Fruit fly (Drosophila melanogaster): ENCODE measurements around the gene CG34447.

The CG34447 gene

dm6 chr2L:2375655-2376417 is 44.0 kb downstream of the CG34447 start, which contains the start of gene Atxn7 (continued):
- TF ChIP-seq HLH4C (GFP tag; IDR thresholded peaks at IDR 0.05; ENCODE audit: partially characterized antibody) = peak; percentile 95
- peak; percentile 69 for TF ChIP-seq CG3407 (GFP tag; optimal IDR thresholded peaks at IDR 0.05)
- TF ChIP-seq CG18764 (GFP tag; optimal IDR thresholded peaks at IDR 0.05) = no peak
- no peak for TF ChIP-seq sima (GFP tag; optimal IDR thresholded peaks at IDR 0.05)
- no peak for TF ChIP-seq Gsc (GFP tag; IDR thresholded peaks at IDR 0.05)
- TF ChIP-seq Usf (GFP tag; optimal IDR thresholded peaks at IDR 0.05) = peak; percentile 20
- TF ChIP-seq Oli (tag; optimal IDR thresholded peaks at IDR 0.05) = peak; percentile 53
- TF ChIP-seq da (GFP tag; optimal IDR thresholded peaks at IDR 0.05) = peak; percentile 77
- TF ChIP-seq CG6272 (GFP tag; IDR thresholded peaks at IDR 0.05) = peak; percentile 37; the same call in 1 of the 2 replicates
- peak; percentile 18 for TF ChIP-seq CG9797 (GFP tag; optimal IDR thresholded peaks at IDR 0.05)
- TF ChIP-seq crol (GFP tag; IDR thresholded peaks at IDR 0.05) = peak; percentile 100
- TF ChIP-seq sob (GFP tag; IDR thresholded peaks at IDR 0.05) = peak; percentile 72
- TF ChIP-seq Atf6 (GFP tag; IDR thresholded peaks at IDR 0.05) = peak; percentile 39
- no peak for TF ChIP-seq CG31365 (tag; optimal IDR thresholded peaks at IDR 0.05)
- no peak for TF ChIP-seq lov (optimal IDR thresholded peaks at IDR 0.05)
- TF ChIP-seq lov (GFP tag; IDR thresholded peaks at IDR 0.05) = peak; percentile 83; the same call in 2 of the 3 replicates
- TF ChIP-seq ssp (GFP tag; IDR thresholded peaks at IDR 0.05) = no peak; the same call in 1 of the 2 replicates
- no peak for TF ChIP-seq pros (GFP tag; optimal IDR thresholded peaks at IDR 0.05)
- TF ChIP-seq CG8290 (GFP tag; optimal IDR thresholded peaks at IDR 0.05) = peak; percentile 35
- peak; percentile 72 to 80 for TF ChIP-seq CG8290 (tag; optimal IDR thresholded peaks at IDR 0.05)
- peak; percentile 40 for TF ChIP-seq sd (tag; optimal IDR thresholded peaks at IDR 0.05)
- no peak for TF ChIP-seq B-H1 (GFP tag; IDR thresholded peaks at IDR 0.05)
- peak; percentile 70 for TF ChIP-seq grau (tag; optimal IDR thresholded peaks at IDR 0.05)
- peak; percentile 49 for TF ChIP-seq pfk (GFP tag; optimal IDR thresholded peaks at IDR 0.05)
- peak; percentile 65 for TF ChIP-seq Fer1 (GFP tag; optimal IDR thresholded peaks at IDR 0.05)
- TF ChIP-seq Dbx (GFP tag; IDR thresholded peaks at IDR 0.05) = peak; percentile 56; the same call in 2 of the 3 replicates
- peak; percentile 81; the same call in 2 of the 3 replicates for TF ChIP-seq CG11456 (GFP tag; IDR thresholded peaks at IDR 0.05)
- no peak for TF ChIP-seq Stat92E (GFP tag; optimal IDR thresholded peaks at IDR 0.05)
- TF ChIP-seq Hr39 (optimal IDR thresholded peaks at IDR 0.05) = no peak
- peak; percentile 50; the same call in 1 of the 2 replicates for TF ChIP-seq NFAT (GFP tag; IDR thresholded peaks at IDR 0.05)
- TF ChIP-seq salm (tag; optimal IDR thresholded peaks at IDR 0.05) = peak; percentile 76
- peak; percentile 31 for TF ChIP-seq grn (GFP tag; optimal IDR thresholded peaks at IDR 0.05)
- TF ChIP-seq Xbp1 (GFP tag; optimal IDR thresholded peaks at IDR 0.05) = peak; percentile 45

DNA sequence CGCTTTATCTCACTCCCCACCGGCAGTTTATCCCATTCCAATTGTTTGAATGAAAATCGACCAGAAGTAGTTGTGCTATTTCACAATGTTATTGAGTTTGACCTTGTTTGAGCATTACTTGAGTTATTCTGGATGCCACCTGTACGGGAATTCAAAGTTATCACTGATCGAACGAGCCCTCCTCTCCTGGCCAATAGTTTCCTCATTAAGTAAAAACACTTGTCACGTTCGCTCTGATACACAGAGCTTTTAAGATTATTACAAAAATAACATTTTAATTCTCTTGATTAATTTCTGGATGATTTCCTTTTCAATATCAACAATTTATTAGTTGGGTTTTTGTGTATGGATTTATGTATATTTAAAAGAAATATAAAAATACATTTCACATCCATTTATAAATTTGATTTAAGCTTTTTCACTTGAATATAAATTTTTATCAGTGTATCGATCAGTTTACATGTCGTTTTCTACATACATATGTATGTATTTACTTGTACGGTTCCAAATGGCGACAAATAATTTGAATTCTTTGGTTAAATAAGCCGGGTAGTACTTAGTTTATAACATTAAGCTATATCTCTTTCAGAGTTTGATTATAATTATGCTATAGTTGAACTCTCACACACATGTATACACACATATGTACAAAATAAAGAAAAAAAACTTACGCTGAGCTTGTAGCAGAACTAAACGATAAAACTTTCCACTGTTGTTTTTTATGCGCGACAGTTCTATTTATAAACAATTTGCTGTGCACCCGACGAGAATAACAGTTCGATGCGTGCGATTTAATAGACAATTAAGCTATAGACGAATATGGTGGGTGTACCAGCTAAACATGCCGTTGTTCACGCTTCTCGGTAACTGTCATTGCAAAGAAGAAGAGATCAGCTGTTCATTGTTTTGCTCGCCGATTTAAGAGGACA is 45.7 kb downstream of the CG34447 start, which contains the start of the genes CG3609 and CG15390:
Gene CG3609 (minus strand): TSS at position 810 of the 929 bp plus-strand sequence.
Gene CG15390 (plus strand): TSS at position 896 of the 929 bp plus-strand sequence.
- TF ChIP-seq stc (GFP tag; IDR thresholded peaks at IDR 0.05) = peak; percentile 50
- TF ChIP-seq unpg (GFP tag; optimal IDR thresholded peaks at IDR 0.05) = peak; percentile 81
- TF ChIP-seq nerfin-2 (GFP tag; IDR thresholded peaks at IDR 0.05; ENCODE audit: partially characterized antibody) = no peak
- peak; percentile 85 for TF ChIP-seq gem (tag; optimal IDR thresholded peaks at IDR 0.05)
- TF ChIP-seq CG2678 (tag; optimal IDR thresholded peaks at IDR 0.05) = peak; percentile 66
- TF ChIP-seq CG15601 (tag; optimal IDR thresholded peaks at IDR 0.05) = peak; percentile 22
- TF ChIP-seq CG7963 (GFP tag; IDR thresholded peaks at IDR 0.05; ENCODE audit: partially characterized antibody) = no peak
- peak; percentile 64 for TF ChIP-seq CG7839 (tag; optimal IDR thresholded peaks at IDR 0.05)
- peak; percentile 48 for TF ChIP-seq ftz-f1 (GFP tag; optimal IDR thresholded peaks at IDR 0.05)
- TF ChIP-seq CG18011 (GFP tag; optimal IDR thresholded peaks at IDR 0.05) = peak; percentile 70
- peak; percentile 80 for TF ChIP-seq CG15514 (GFP tag; optimal IDR thresholded peaks at IDR 0.05)
- peak; percentile 94 for TF ChIP-seq vvl (GFP tag; IDR thresholded peaks at IDR 0.05)
- TF ChIP-seq Tbp (GFP tag; optimal IDR thresholded peaks at IDR 0.05) = no peak
- TF ChIP-seq CG8359 (GFP tag; optimal IDR thresholded peaks at IDR 0.05; ENCODE audit: borderline replicate concordance) = no peak
- TF ChIP-seq CG10321 (GFP tag; IDR thresholded peaks at IDR 0.05) = 0 out of 2 replicates have a peak, but pooled peaks have one; percentile 13
- TF ChIP-seq HHEX (GFP tag; optimal IDR thresholded peaks at IDR 0.05) = peak; percentile 62

Data from whole organism, embryonic.